Worm (Caenorhabditis elegans) whole organism, L3 larva: ENCODE measurements around the gene mdt-30.

ENCODE experiments used
- R02D3.7 ChIP-seq: fragments of 150-350 bp; optimal IDR thresholded peaks from 2 replicates; lab custom pipeline; 2014; ENCODE audit warnings: missing biosample characterization, missing genetic modification characterization
- ama-1 ChIP-seq: fragments of 150-350 bp; optimal IDR thresholded peaks from 2 replicates; lab custom pipeline; 2018
- ceh-16 ChIP-seq: sonication (generic microtip); optimal IDR thresholded peaks from 2 replicates; lab custom pipeline; 2017; ENCODE audit warnings: missing biosample characterization, missing genetic modification characterization
- ceh-28 ChIP-seq: fragments of 150-350 bp; optimal IDR thresholded peaks from 2 replicates; lab custom pipeline; 2014; ENCODE audit warnings: missing biosample characterization, missing genetic modification reagents, missing genetic modification characterization
- ceh-9 ChIP-seq: sonication (generic microtip); optimal IDR thresholded peaks from 2 replicates; lab custom pipeline; 2018; ENCODE audit warnings: missing biosample characterization, missing genetic modification characterization
- daf-12 ChIP-seq: fragments of 150-350 bp; optimal IDR thresholded peaks from 2 replicates; lab custom pipeline; 2014; ENCODE audit warnings: missing biosample characterization, missing genetic modification reagents, missing genetic modification characterization
- egl-5 ChIP-seq: fragments of 150-350 bp; optimal IDR thresholded peaks from 2 replicates; lab custom pipeline; 2017; ENCODE audit warnings: missing biosample characterization, missing genetic modification reagents, missing genetic modification characterization, inconsistent platforms
- elt-1 ChIP-seq: fragments of 150-350 bp; optimal IDR thresholded peaks from 2 replicates; lab custom pipeline; 2014; ENCODE audit warnings: missing biosample characterization, missing genetic modification characterization
- elt-2 ChIP-seq: sonication (generic microtip); optimal IDR thresholded peaks from 2 replicates; lab custom pipeline; 2016; ENCODE audit warnings: missing genetic modification reagents, mild to moderate bottlenecking, missing genetic modification characterization, missing compliant biosample characterization
- elt-3 ChIP-seq, 3 experiments: fragments of 150-350 bp in 1 of 3; sonication (generic microtip) in 2 of 3; optimal IDR thresholded peaks; 2 replicates in 2 of 3; 4 replicates in 1 of 3; lab custom pipeline; 2014 to 2017; ENCODE audit warnings: missing biosample characterization in 3 of 3, missing genetic modification characterization in 3 of 3
- fos-1 ChIP-seq: fragments of 150-350 bp; optimal IDR thresholded peaks from 2 replicates; lab custom pipeline; 2014; ENCODE audit warnings: missing biosample characterization, missing genetic modification characterization
- hmg-11 ChIP-seq: sonication (generic microtip); optimal IDR thresholded peaks from 2 replicates; lab custom pipeline; 2016; ENCODE audit warnings: missing genetic modification characterization, missing compliant biosample characterization
- jun-1 ChIP-seq: fragments of 150-350 bp; optimal IDR thresholded peaks from 2 replicates; lab custom pipeline; 2014; ENCODE audit warnings: missing biosample characterization, missing genetic modification reagents, missing genetic modification characterization
- lin-15B ChIP-seq: fragments of 150-350 bp; optimal IDR thresholded peaks from 2 replicates; lab custom pipeline; 2014; ENCODE audit warnings: missing biosample characterization, missing genetic modification characterization
- lin-39 ChIP-seq: fragments of 150-350 bp; optimal IDR thresholded peaks from 2 replicates; lab custom pipeline; 2018; ENCODE audit warnings: missing biosample characterization, missing genetic modification reagents, missing genetic modification characterization
- lsy-12 ChIP-seq: sonication (generic microtip); optimal IDR thresholded peaks from 2 replicates; lab custom pipeline; 2016; ENCODE audit warnings: mild to moderate bottlenecking, missing genetic modification characterization, missing compliant biosample characterization
- mml-1 ChIP-seq: fragments of 150-350 bp; sonication (generic microtip); optimal IDR thresholded peaks from 3 replicates; lab custom pipeline; 2014; ENCODE audit warnings: missing biosample characterization, missing genetic modification characterization
- nfya-1 ChIP-seq: sonication (generic microtip); optimal IDR thresholded peaks from 2 replicates; lab custom pipeline; 2017; ENCODE audit warnings: missing genetic modification characterization, mild to moderate bottlenecking, missing compliant biosample characterization, antibody characterized with exemption, moderate library complexity; ENCODE audit not compliant: insufficient read depth
- nhr-11 ChIP-seq: fragments of 150-350 bp; optimal IDR thresholded peaks from 2 replicates; lab custom pipeline; 2014; ENCODE audit warnings: missing biosample characterization, missing genetic modification characterization
- nhr-12 ChIP-seq: fragments of 150-350 bp; optimal IDR thresholded peaks from 2 replicates; lab custom pipeline; 2014; ENCODE audit warnings: missing biosample characterization, missing genetic modification characterization
- nhr-237 ChIP-seq: fragments of 150-350 bp; optimal IDR thresholded peaks from 2 replicates; lab custom pipeline; 2014; ENCODE audit warnings: missing biosample characterization, missing genetic modification characterization
- nhr-25 ChIP-seq: sonication (generic microtip); optimal IDR thresholded peaks from 2 replicates; lab custom pipeline; 2017; ENCODE audit warnings: missing biosample characterization, missing genetic modification characterization
- nhr-28 ChIP-seq: fragments of 150-350 bp; optimal IDR thresholded peaks from 2 replicates; lab custom pipeline; 2014; ENCODE audit warnings: missing biosample characterization, missing genetic modification characterization
- nhr-43 ChIP-seq: sonication (generic microtip); optimal IDR thresholded peaks from 2 replicates; lab custom pipeline; 2016; ENCODE audit warnings: mild to moderate bottlenecking, missing genetic modification characterization, missing compliant biosample characterization; ENCODE audit not compliant: poor library complexity, severe bottlenecking
- nhr-76 ChIP-seq: fragments of 150-350 bp; sonication (generic microtip); optimal IDR thresholded peaks from 5 replicates; lab custom pipeline; 2014; ENCODE audit warnings: missing biosample characterization, missing genetic modification characterization
- nhr-77 ChIP-seq: fragments of 150-350 bp; optimal IDR thresholded peaks from 2 replicates; lab custom pipeline; 2014; ENCODE audit warnings: missing biosample characterization, missing genetic modification characterization
- pha-4 ChIP-seq: fragments of 150-350 bp; optimal IDR thresholded peaks from 2 replicates; lab custom pipeline; 2014; ENCODE audit warnings: missing biosample characterization, missing genetic modification reagents, missing genetic modification characterization
- pqm-1 ChIP-seq: fragments of 150-350 bp; optimal IDR thresholded peaks from 2 replicates; lab custom pipeline; 2017; ENCODE audit warnings: missing biosample characterization, missing genetic modification characterization, inconsistent platforms
- skn-1 ChIP-seq: fragments of 150-350 bp; optimal IDR thresholded peaks from 2 replicates; lab custom pipeline; 2014; ENCODE audit warnings: missing biosample characterization, missing genetic modification characterization
- snpc-4 ChIP-seq: fragments of 150-350 bp; optimal IDR thresholded peaks from 2 replicates; lab custom pipeline; 2014; ENCODE audit warnings: missing biosample characterization, missing genetic modification characterization
- unc-62 ChIP-seq: fragments of 150-350 bp; sonication (generic microtip); optimal IDR thresholded peaks from 4 replicates; lab custom pipeline; 2014; ENCODE audit warnings: missing biosample characterization, missing genetic modification reagents, missing genetic modification characterization
- zag-1 ChIP-seq: fragments of 150-350 bp; optimal IDR thresholded peaks from 2 replicates; lab custom pipeline; 2014; ENCODE audit warnings: missing biosample characterization, missing genetic modification characterization
- ztf-11 ChIP-seq: fragments of 150-350 bp; optimal IDR thresholded peaks from 2 replicates; lab custom pipeline; 2014; ENCODE audit warnings: missing biosample characterization, missing genetic modification characterization

The mdt-30 gene

ce11 chrIII:7986585-7987171 lies 41.2 kb downstream of the mdt-30 start, which contains the start of gene hrpk-2:
TSS of gene hrpk-2 (plus strand) at chrIII:7987121.
- TF ChIP-seq lsy-12 (tag; lab: Kevin White, UChicago), result no peak
- no peak for TF ChIP-seq egl-5 (tag; lab: Kevin White, UChicago)
- no peak for TF ChIP-seq skn-1
- no peak for TF ChIP-seq lin-15B (tag; lab: Kevin White, UChicago)

ce11 chrIII:7981938-7982337 lies 45.9 kb downstream of the mdt-30 start:
- no peak for TF ChIP-seq pqm-1 (tag; lab: Kevin White, UChicago)
- TF ChIP-seq daf-12 (tag; lab: Kevin White, UChicago), result no peak
- TF ChIP-seq nhr-12, result no peak
- TF ChIP-seq elt-1 (tag; lab: Kevin White, UChicago), result no peak
- no peak for TF ChIP-seq nhr-76 (tag; lab: Kevin White, UChicago)
- no peak for TF ChIP-seq ztf-11 (tag; lab: Kevin White, UChicago)
- no peak for TF ChIP-seq unc-62
- TF ChIP-seq nhr-25 (tag; lab: Kevin White, UChicago), result no peak
- TF ChIP-seq snpc-4 (tag; lab: Kevin White, UChicago), result no peak
- no peak for TF ChIP-seq fos-1 (tag; lab: Kevin White, UChicago)
- TF ChIP-seq nhr-28, result no peak
- TF ChIP-seq ceh-28 (tag; lab: Kevin White, UChicago), result no peak
- TF ChIP-seq nhr-77 (tag; lab: Kevin White, UChicago), result no peak
- TF ChIP-seq ceh-16 (tag; lab: Kevin White, UChicago), result no peak
- no peak for TF ChIP-seq jun-1 (tag; lab: Kevin White, UChicago)
- TF ChIP-seq ama-1 (lab: Kevin White, UChicago), result no peak
- no peak for TF ChIP-seq nhr-11 (tag; lab: Kevin White, UChicago)
- TF ChIP-seq, all 47 proteins: peak for 0

ce11 chrIII:7981233-7981632 lies 46.6 kb downstream of the mdt-30 start:
- TF ChIP-seq nhr-76 (tag; lab: Kevin White, UChicago), result no peak
- no peak for TF ChIP-seq jun-1 (tag; lab: Kevin White, UChicago)
- no peak for TF ChIP-seq nhr-28
- TF ChIP-seq nfya-1 (tag; lab: Kevin White, UChicago), result no peak
- TF ChIP-seq ceh-9 (tag; lab: Kevin White, UChicago), result no peak
- no peak for TF ChIP-seq R02D3.7 (tag; lab: Kevin White, UChicago)
- no peak for TF ChIP-seq ztf-11 (tag; lab: Kevin White, UChicago)
- TF ChIP-seq zag-1 (tag; lab: Kevin White, UChicago), result no peak
- TF ChIP-seq pha-4 (tag; lab: Kevin White, UChicago), result no peak
- TF ChIP-seq nhr-43 (tag; lab: Kevin White, UChicago), result no peak
- TF ChIP-seq lin-15B (tag; lab: Kevin White, UChicago), result no peak

- peak; percentile 26 for TF ChIP-seq lin-39
- no peak for TF ChIP-seq ztf-11 (tag; lab: Kevin White, UChicago)
- no peak for TF ChIP-seq jun-1 (tag; lab: Kevin White, UChicago)
- TF ChIP-seq ama-1 (lab: Kevin White, UChicago), result peak; percentile 28
Observed at ce11 chrIII:7979659-7980058, 48.2 kb downstream of the mdt-30 start, which contains the start of gene clp-1. TSS of gene clp-1 (plus strand) at chrIII:7979959.

ce11 chrIII:7978723-7979122 lies 49.1 kb downstream of the mdt-30 start:
- TF ChIP-seq pha-4 (tag; lab: Kevin White, UChicago) (peak; percentile 95), mml-1 (tag; lab: Kevin White, UChicago) (no peak), nhr-25 (tag; lab: Kevin White, UChicago) (peak; percentile 71), lsy-12 (tag; lab: Kevin White, UChicago) (no peak), elt-2 (peak; percentile 63), egl-5 (tag; lab: Kevin White, UChicago) (peak; percentile 64), nfya-1 (tag; lab: Kevin White, UChicago) (peak; percentile 57), nhr-237 (tag; lab: Kevin White, UChicago) (no peak), lin-15B (tag; lab: Kevin White, UChicago) (peak; percentile 10), hmg-11 (tag; lab: Kevin White, UChicago) (peak; percentile 43), elt-3 (tag; optimal IDR thresholded peaks at IDR 0.05; lab: Kevin White, UChicago) (no peak)
